Worm (Caenorhabditis elegans) whole organism, early embryonic: ENCODE measurements around the gene coa-3.
A peak's percentile ranks its signal among the peaks of the same experiment; 100 is the strongest.

Experiments
- B0310.2 ChIP-seq: sonication (generic microtip); optimal IDR thresholded peaks from 2 replicates; lab custom pipeline; 2016; ENCODE audit warnings: mild to moderate bottlenecking, missing genetic modification characterization, missing compliant biosample characterization
- F13C5.2 ChIP-seq: sonication (generic microtip); optimal IDR thresholded peaks from 2 replicates; lab custom pipeline; 2017; ENCODE audit warnings: mild to moderate bottlenecking, missing genetic modification characterization, inconsistent platforms, missing compliant biosample characterization
- aly-1 ChIP-seq: sonication (generic microtip); optimal IDR thresholded peaks from 2 replicates; lab custom pipeline; 2016; ENCODE audit warnings: missing genetic modification characterization, missing compliant biosample characterization
- ama-1 ChIP-seq: fragments of 150-350 bp; optimal IDR thresholded peaks from 2 replicates; lab custom pipeline; 2014
- ceh-13 ChIP-seq: fragments of 200-800 bp; sonication (Bioruptor generic); optimal IDR thresholded peaks from 2 replicates; lab custom pipeline; 2018; ENCODE audit warnings: mild to moderate bottlenecking, missing genetic modification characterization, missing compliant biosample characterization
- ceh-36 ChIP-seq: sonication (generic microtip); optimal IDR thresholded peaks from 2 replicates; lab custom pipeline; 2016; ENCODE audit warnings: missing genetic modification characterization, inconsistent platforms, missing compliant biosample characterization
- ets-7 ChIP-seq: sonication (generic microtip); optimal IDR thresholded peaks from 2 replicates; lab custom pipeline; 2016; ENCODE audit warnings: missing genotype, missing genetic modification characterization, missing compliant biosample characterization
- flt-1 ChIP-seq: fragments of 200-800 bp; sonication (Bioruptor generic); IDR thresholded peaks from 2 replicates; pipeline ENCODE4 v1.3.6; 2022; ENCODE audit warnings: missing genetic modification characterization, missing compliant biosample characterization
- hmbx-1 ChIP-seq: sonication (generic microtip); optimal IDR thresholded peaks from 2 replicates; lab custom pipeline; 2016; ENCODE audit warnings: mild to moderate bottlenecking, missing genetic modification characterization, missing compliant biosample characterization
- hmg-4 ChIP-seq: fragments of 200-800 bp; sonication (Bioruptor generic); optimal IDR thresholded peaks from 2 replicates; lab custom pipeline; 2018; ENCODE audit warnings: mild to moderate bottlenecking, missing genetic modification characterization, missing compliant biosample characterization
- hnd-1 ChIP-seq: sonication (generic microtip); optimal IDR thresholded peaks from 2 replicates; lab custom pipeline; 2016; ENCODE audit warnings: missing genetic modification characterization, missing compliant biosample characterization
- pes-1 ChIP-seq: fragments of 200-800 bp; sonication (Bioruptor generic); IDR thresholded peaks from 2 replicates; pipeline ENCODE4 v1.3.6; 2022; ENCODE audit warnings: missing genetic modification reagents, missing genetic modification characterization, missing compliant biosample characterization
- scrt-1 ChIP-seq: fragments of 200-800 bp; sonication (Bioruptor generic); IDR thresholded peaks from 2 replicates; pipeline ENCODE4 v1.3.6; 2022; ENCODE audit warnings: missing genetic modification characterization, missing compliant biosample characterization
- sea-1 ChIP-seq: fragments of 200-800 bp; sonication (Bioruptor generic); conservative IDR thresholded peaks from 2 replicates; pipeline ENCODE4 v1.3.6; 2022; ENCODE audit warnings: missing genetic modification characterization, missing compliant biosample characterization
- tbx-11 ChIP-seq: fragments of 200-800 bp; sonication (Bioruptor generic); IDR thresholded peaks from 2 replicates; pipeline ENCODE4 v1.3.6; 2022; ENCODE audit warnings: missing genetic modification characterization, missing compliant biosample characterization
- tbx-37 ChIP-seq: fragments of 200-800 bp; sonication (Bioruptor generic); conservative IDR thresholded peaks from 2 replicates; pipeline ENCODE4 v1.3.6; 2022; ENCODE audit warnings: missing genetic modification reagents, missing genetic modification characterization, missing compliant biosample characterization
- tra-4 ChIP-seq: sonication (generic microtip); optimal IDR thresholded peaks from 2 replicates; lab custom pipeline; 2017; ENCODE audit warnings: missing genetic modification characterization, missing compliant biosample characterization

coa-3 gene

DNA sequence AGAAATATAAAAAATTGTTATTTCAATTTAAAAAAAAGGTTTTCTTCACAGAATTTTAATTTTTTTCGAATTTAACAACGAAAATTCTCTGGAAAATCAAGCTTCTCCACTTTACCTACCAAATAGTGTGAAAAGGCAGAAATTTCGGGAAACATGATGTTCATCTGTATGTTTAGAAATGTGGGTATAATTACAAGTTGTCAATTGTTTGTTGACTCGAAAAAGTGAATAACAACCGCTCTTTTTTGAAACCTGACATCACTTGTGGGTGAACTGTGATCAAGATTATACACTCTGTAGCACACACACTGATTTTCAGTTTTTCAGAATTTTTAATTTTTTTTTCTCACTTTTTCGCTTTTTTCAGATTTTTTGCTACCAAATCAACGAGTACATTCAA is 2.6 kb downstream of the coa-3 start:
- TF ChIP-seq ets-7 (tag; lab: Kevin White, UChicago) (no peak), pes-1 (GFP tag; lab: Robert Waterston, UW) (no peak), flt-1 (GFP tag; lab: Robert Waterston, UW) (no peak), hmg-4 (GFP tag; lab: Kevin White, UChicago) (no peak), tra-4 (no peak), F13C5.2 (tag; lab: Kevin White, UChicago) (no peak), sea-1 (GFP tag; lab: Robert Waterston, UW) (no peak), ceh-13 (GFP tag; lab: Kevin White, UChicago) (no peak), ama-1 (lab: Kevin White, UChicago) (no peak), B0310.2 (tag; lab: Kevin White, UChicago) (no peak), hnd-1 (tag; lab: Kevin White, UChicago) (no peak), tbx-11 (no peak), tbx-37 (no peak)

- TF ChIP-seq F13C5.2 (tag; lab: Kevin White, UChicago) (no peak), hmbx-1 (tag; lab: Kevin White, UChicago) (no peak), ceh-36 (tag; lab: Kevin White, UChicago) (no peak), pes-1 (GFP tag; lab: Robert Waterston, UW) (no peak), ama-1 (lab: Kevin White, UChicago) (no peak), tra-4 (no peak), sea-1 (GFP tag; lab: Robert Waterston, UW) (no peak)
Measured at ce11 chrII:4598815-4599214, 3.6 kb downstream of the coa-3 start.

ce11 chrII:4597441-4597840 is 5.0 kb downstream of the coa-3 start:
- TF ChIP-seq tra-4 (no peak), hmbx-1 (tag; lab: Kevin White, UChicago) (no peak), hmg-4 (GFP tag; lab: Kevin White, UChicago) (no peak), ceh-13 (GFP tag; lab: Kevin White, UChicago) (no peak), ets-7 (tag; lab: Kevin White, UChicago) (no peak), pes-1 (GFP tag; lab: Robert Waterston, UW) (no peak), ceh-36 (tag; lab: Kevin White, UChicago) (no peak)

- TF ChIP-seq ama-1 (lab: Kevin White, UChicago) (peak; percentile 29), hmbx-1 (tag; lab: Kevin White, UChicago) (no peak)
Measured at ce11 chrII:4590660-4591059, 11.8 kb downstream of the coa-3 start.

ce11 chrII:4590086-4590485 is 12.3 kb downstream of the coa-3 start:
- no peak for TF ChIP-seq F13C5.2 (tag; lab: Kevin White, UChicago)
- TF ChIP-seq ama-1 (lab: Kevin White, UChicago): no peak
- no peak for TF ChIP-seq hmg-4 (GFP tag; lab: Kevin White, UChicago)
- TF ChIP-seq ceh-36 (tag; lab: Kevin White, UChicago): no peak
- no peak for TF ChIP-seq pes-1 (GFP tag; lab: Robert Waterston, UW)
- TF ChIP-seq tra-4: no peak
- no peak for TF ChIP-seq aly-1
- no peak for TF ChIP-seq hnd-1 (tag; lab: Kevin White, UChicago)
- TF ChIP-seq tbx-11: no peak
- no peak for TF ChIP-seq flt-1 (GFP tag; lab: Robert Waterston, UW)
- TF ChIP-seq scrt-1: no peak
- TF ChIP-seq hmbx-1 (tag; lab: Kevin White, UChicago): no peak
- TF ChIP-seq sea-1 (GFP tag; lab: Robert Waterston, UW): no peak
- TF ChIP-seq ceh-13 (GFP tag; lab: Kevin White, UChicago): no peak

DNA sequence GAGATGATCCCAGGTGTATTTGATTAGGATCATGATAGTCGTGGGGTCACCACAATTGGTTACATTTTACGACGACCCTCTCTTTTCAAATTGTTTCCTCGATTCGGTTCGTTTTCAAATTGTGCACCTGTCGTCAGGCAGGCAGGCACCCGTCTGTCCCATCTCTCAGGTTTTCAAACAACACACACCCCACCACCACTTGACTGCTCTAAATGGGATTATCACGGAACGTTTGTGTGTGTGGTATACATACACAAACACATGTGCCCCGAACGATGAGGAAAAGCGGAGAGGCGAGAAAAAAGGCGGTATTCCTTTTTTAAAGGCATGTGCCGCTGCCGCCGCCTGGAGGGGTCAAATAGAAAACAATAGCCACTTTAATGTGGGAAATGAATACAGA is 17.1 kb downstream of the coa-3 start:
- TF ChIP-seq tbx-37: no peak
- peak; percentile 54 for TF ChIP-seq ceh-36 (tag; lab: Kevin White, UChicago)
- TF ChIP-seq hmg-4 (GFP tag; lab: Kevin White, UChicago): peak; percentile 10

- TF ChIP-seq hmg-4 (GFP tag; lab: Kevin White, UChicago) (no peak), hmbx-1 (tag; lab: Kevin White, UChicago) (no peak), hnd-1 (tag; lab: Kevin White, UChicago) (no peak), aly-1 (no peak), tbx-11 (no peak), ceh-13 (GFP tag; lab: Kevin White, UChicago) (no peak), ceh-36 (tag; lab: Kevin White, UChicago) (no peak), scrt-1 (no peak), pes-1 (GFP tag; lab: Robert Waterston, UW) (no peak), tbx-37 (no peak), tra-4 (no peak), B0310.2 (tag; lab: Kevin White, UChicago) (no peak)
Measured at ce11 chrII:4584313-4584712, 18.1 kb downstream of the coa-3 start.

DNA sequence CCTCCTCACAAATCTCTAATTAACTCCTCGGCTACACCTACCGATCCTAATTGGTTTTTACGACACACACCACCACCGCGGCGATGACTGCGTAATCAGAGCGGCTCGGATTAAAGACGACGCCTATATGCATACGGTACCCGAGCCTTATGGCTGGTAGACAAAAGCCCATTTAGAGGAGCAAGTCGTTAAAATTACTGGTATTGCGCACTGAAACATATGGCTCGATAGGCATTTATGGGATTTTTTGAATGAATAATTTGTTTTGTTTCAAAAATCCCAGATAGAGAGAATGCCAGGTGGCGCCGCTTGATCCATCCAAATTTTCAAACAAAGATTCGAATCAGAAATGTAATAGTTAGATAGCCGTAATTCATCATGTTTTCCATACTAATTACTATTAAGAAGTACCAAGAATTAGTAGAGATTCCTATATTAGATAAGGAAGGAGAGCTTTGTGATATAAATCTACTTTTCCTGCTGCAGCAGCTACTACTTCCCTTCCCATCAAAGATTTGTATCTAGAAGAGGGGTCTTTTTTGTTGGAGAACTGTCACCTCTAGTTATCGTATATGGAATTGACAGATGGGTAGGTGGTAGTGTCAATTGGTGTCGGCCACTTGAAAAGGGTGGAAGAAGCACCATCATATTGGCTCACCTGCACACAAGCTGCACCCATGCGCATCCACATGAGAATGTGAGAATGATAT is 19.1 kb downstream of the coa-3 start:
- TF ChIP-seq ama-1 (lab: Kevin White, UChicago) (no peak), aly-1 (no peak), hnd-1 (tag; lab: Kevin White, UChicago) (no peak), ceh-36 (tag; lab: Kevin White, UChicago) (no peak), ets-7 (tag; lab: Kevin White, UChicago) (no peak)
